Worm (Caenorhabditis elegans) whole organism, L2 larva: ENCODE results near the gene F53C3.6.

Experiments
- C34F6.9 ChIP-seq: fragments of 150-350 bp; optimal IDR thresholded peaks from 2 replicates; lab custom pipeline; 2014; ENCODE audit warnings: missing biosample characterization, missing genetic modification characterization
- F13H6.1 ChIP-seq: sonication (generic microtip); optimal IDR thresholded peaks from 2 replicates; lab custom pipeline; 2016; ENCODE audit warnings: missing genetic modification characterization, missing compliant biosample characterization
- R02D3.7 ChIP-seq: fragments of 150-350 bp; optimal IDR thresholded peaks from 2 replicates; lab custom pipeline; 2014; ENCODE audit warnings: missing biosample characterization, missing genetic modification characterization
- Y55F3AM.14 ChIP-seq: fragments of 200-800 bp; sonication (Bioruptor generic); optimal IDR thresholded peaks from 2 replicates; lab custom pipeline; 2018; ENCODE audit warnings: mild to moderate bottlenecking, missing genetic modification characterization, missing compliant biosample characterization
- ZK546.5 ChIP-seq: sonication (generic microtip); optimal IDR thresholded peaks from 2 replicates; lab custom pipeline; 2017; ENCODE audit warnings: missing biosample characterization, missing genetic modification characterization
- alr-1 ChIP-seq: fragments of 150-350 bp; optimal IDR thresholded peaks from 2 replicates; lab custom pipeline; 2014; ENCODE audit warnings: missing biosample characterization, missing genetic modification characterization
- aly-2 ChIP-seq: fragments of 150-350 bp; optimal IDR thresholded peaks from 2 replicates; lab custom pipeline; 2014; ENCODE audit warnings: missing biosample characterization, missing genetic modification characterization
- ama-1 ChIP-seq: fragments of 150-350 bp; optimal IDR thresholded peaks from 2 replicates; lab custom pipeline; 2018; ENCODE audit warnings: inconsistent platforms
- blmp-1 ChIP-seq: sonication (generic microtip); optimal IDR thresholded peaks from 2 replicates; lab custom pipeline; 2017; ENCODE audit warnings: missing genetic modification characterization, mild to moderate bottlenecking, missing compliant biosample characterization, antibody characterized with exemption, moderate library complexity; ENCODE audit not compliant: insufficient read depth
- ceh-16 ChIP-seq: fragments of 150-350 bp; optimal IDR thresholded peaks from 2 replicates; lab custom pipeline; 2014; ENCODE audit warnings: missing biosample characterization, missing genetic modification characterization
- crh-2 ChIP-seq: sonication (generic microtip); optimal IDR thresholded peaks from 2 replicates; lab custom pipeline; 2017; ENCODE audit warnings: missing biosample characterization, missing genetic modification characterization
- dmd-4 ChIP-seq: sonication (generic microtip); optimal IDR thresholded peaks from 2 replicates; lab custom pipeline; 2017; ENCODE audit warnings: missing biosample characterization, missing genetic modification characterization
- elt-1 ChIP-seq: fragments of 150-350 bp; optimal IDR thresholded peaks from 2 replicates; lab custom pipeline; 2014; ENCODE audit warnings: missing biosample characterization, missing genetic modification characterization
- fos-1 ChIP-seq: fragments of 150-350 bp; optimal IDR thresholded peaks from 2 replicates; lab custom pipeline; 2014; ENCODE audit warnings: missing biosample characterization, missing genetic modification characterization
- gmeb-1 ChIP-seq: fragments of 150-350 bp; optimal IDR thresholded peaks from 2 replicates; lab custom pipeline; 2014; ENCODE audit warnings: missing biosample characterization, missing genetic modification characterization
- lin-39 ChIP-seq: fragments of 150-350 bp; optimal IDR thresholded peaks from 2 replicates; lab custom pipeline; 2014; ENCODE audit warnings: missing biosample characterization, missing genetic modification reagents, missing genetic modification characterization
- lsy-2 ChIP-seq, 2 experiments: fragments of 150-350 bp in 1 of 2; sonication (generic microtip) in 1 of 2; optimal IDR thresholded peaks; 2 replicates each; lab custom pipeline; 2014 to 2017; ENCODE audit warnings: missing biosample characterization in 2 of 2, missing genetic modification characterization in 2 of 2
- mbf-1 ChIP-seq: sonication (generic microtip); optimal IDR thresholded peaks from 2 replicates; lab custom pipeline; 2017; ENCODE audit warnings: missing biosample characterization, missing genetic modification characterization
- mdl-1 ChIP-seq, 2 experiments: fragments of 150-350 bp in 1 of 2; sonication (generic microtip) in 1 of 2; optimal IDR thresholded peaks; 2 replicates each; lab custom pipeline; 2017; ENCODE audit warnings: missing biosample characterization in 2 of 2, missing genetic modification characterization in 2 of 2
- nhr-11 ChIP-seq: fragments of 150-350 bp; optimal IDR thresholded peaks from 2 replicates; lab custom pipeline; 2014; ENCODE audit warnings: missing biosample characterization, missing genetic modification characterization
- nhr-12 ChIP-seq: fragments of 150-350 bp; optimal IDR thresholded peaks from 2 replicates; lab custom pipeline; 2014; ENCODE audit warnings: missing biosample characterization, missing genetic modification characterization
- nhr-129 ChIP-seq: fragments of 150-350 bp; optimal IDR thresholded peaks from 2 replicates; lab custom pipeline; 2014; ENCODE audit warnings: missing biosample characterization, missing genetic modification characterization
- nhr-23 ChIP-seq: fragments of 150-350 bp; optimal IDR thresholded peaks from 2 replicates; lab custom pipeline; 2014; ENCODE audit warnings: missing biosample characterization, missing genetic modification reagents, missing genetic modification characterization
- nhr-25 ChIP-seq: fragments of 150-350 bp; sonication (generic microtip); optimal IDR thresholded peaks from 3 replicates; lab custom pipeline; 2014; ENCODE audit warnings: missing biosample characterization, missing genetic modification characterization
- nhr-6 ChIP-seq: fragments of 150-350 bp; optimal IDR thresholded peaks from 2 replicates; lab custom pipeline; 2014; ENCODE audit warnings: missing biosample characterization, missing genetic modification characterization
- nhr-77 ChIP-seq: fragments of 150-350 bp; optimal IDR thresholded peaks from 2 replicates; lab custom pipeline; 2014; ENCODE audit warnings: missing biosample characterization, missing genetic modification characterization
- peb-1 ChIP-seq: fragments of 150-350 bp; optimal IDR thresholded peaks from 2 replicates; lab custom pipeline; 2014; ENCODE audit warnings: missing biosample characterization, missing genetic modification characterization
- sem-4 ChIP-seq: fragments of 150-350 bp; optimal IDR thresholded peaks from 2 replicates; lab custom pipeline; 2014; ENCODE audit warnings: missing biosample characterization, missing genetic modification reagents, missing genetic modification characterization
- sma-9 ChIP-seq, 2 experiments: fragments of 150-350 bp in 1 of 2; sonication (generic microtip) in 1 of 2; optimal IDR thresholded peaks; 2 replicates each; lab custom pipeline; 2014 to 2016; ENCODE audit warnings: missing genetic modification characterization in 2 of 2, mild to moderate bottlenecking in 1 of 2, missing biosample characterization in 1 of 2, missing compliant biosample characterization in 1 of 2, missing genetic modification reagents in 1 of 2, moderate library complexity in 1 of 2
- snpc-4 ChIP-seq: fragments of 150-350 bp; optimal IDR thresholded peaks from 2 replicates; lab custom pipeline; 2014; ENCODE audit warnings: missing biosample characterization, missing genetic modification characterization
- unc-39 ChIP-seq: fragments of 150-350 bp; optimal IDR thresholded peaks from 2 replicates; lab custom pipeline; 2014; ENCODE audit warnings: missing biosample characterization, missing genetic modification characterization
- unc-55 ChIP-seq: fragments of 150-350 bp; sonication (generic microtip); optimal IDR thresholded peaks from 3 replicates; lab custom pipeline; 2014; ENCODE audit warnings: missing biosample characterization, missing genetic modification reagents, missing genetic modification characterization
- unc-62 ChIP-seq: fragments of 150-350 bp; optimal IDR thresholded peaks from 2 replicates; lab custom pipeline; 2014; ENCODE audit warnings: missing biosample characterization, missing genetic modification reagents, missing genetic modification characterization
- ztf-1 ChIP-seq: fragments of 200-800 bp; sonication (Bioruptor generic); conservative IDR thresholded peaks from 2 replicates; pipeline ENCODE4 v1.3.6; 2022; ENCODE audit warnings: missing genetic modification characterization, missing compliant biosample characterization
- ztf-11 ChIP-seq: sonication (generic microtip); optimal IDR thresholded peaks from 2 replicates; lab custom pipeline; 2017; ENCODE audit warnings: missing biosample characterization, missing genetic modification characterization

The F53C3.6 gene

ce11 chrII:3862053-3862452 lies 35.9 kb upstream of the F53C3.6 start:
- TF ChIP-seq elt-1 (tag; lab: Kevin White, UChicago) (peak; percentile 76), sma-9 (GFP tag; optimal IDR thresholded peaks at IDR 0.05; lab: Kevin White, UChicago) (no peak), sma-9 (tag; optimal IDR thresholded peaks at IDR 0.05; lab: Kevin White, UChicago) (no peak)

ce11 chrII:3864652-3865051 lies 33.3 kb upstream of the F53C3.6 start, which contains the start of gene nhr-261:
nhr-261 (minus strand) TSS chrII:3864752.
- TF ChIP-seq R02D3.7 (tag; lab: Kevin White, UChicago) (no peak), unc-62 (GFP tag; lab: Kevin White, UChicago) (no peak), aly-2 (tag; lab: Kevin White, UChicago) (no peak), unc-39 (tag; lab: Kevin White, UChicago) (no peak), ztf-1 (GFP tag; lab: Robert Waterston, UW) (no peak), ceh-16 (tag; lab: Kevin White, UChicago) (no peak), ama-1 (no peak), Y55F3AM.14 (GFP tag; lab: Kevin White, UChicago) (no peak)

ce11 chrII:3869601-3870000 lies 28.3 kb upstream of the F53C3.6 start, which contains the start of gene oac-10:
oac-10 (plus strand) TSS chrII:3869901.
- TF ChIP-seq blmp-1 (tag; lab: Kevin White, UChicago) (no peak), C34F6.9 (tag; lab: Kevin White, UChicago) (no peak), F13H6.1 (tag; lab: Kevin White, UChicago) (no peak), nhr-129 (tag; lab: Kevin White, UChicago) (no peak), nhr-23 (tag; lab: Kevin White, UChicago) (no peak), lin-39 (tag; lab: Kevin White, UChicago) (no peak), snpc-4 (tag; lab: Kevin White, UChicago) (no peak), gmeb-1 (tag; lab: Kevin White, UChicago) (no peak), nhr-6 (no peak), peb-1 (tag; lab: Kevin White, UChicago) (no peak), ZK546.5 (tag; lab: Kevin White, UChicago) (no peak), nhr-12 (no peak), crh-2 (tag; lab: Kevin White, UChicago) (no peak), mbf-1 (tag; lab: Kevin White, UChicago) (no peak), nhr-25 (tag; lab: Kevin White, UChicago) (no peak)
- TF ChIP-seq, all 48 proteins: peak for 0

ce11 chrII:3877127-3877526 lies 20.8 kb upstream of the F53C3.6 start, which contains the start of gene nep-3:
nep-3 (minus strand) TSS chrII:3877227.
- TF ChIP-seq lin-39 (tag; lab: Kevin White, UChicago): no peak
- no peak for TF ChIP-seq R02D3.7 (tag; lab: Kevin White, UChicago)
- TF ChIP-seq sem-4 (tag; lab: Kevin White, UChicago): no peak
- no peak for TF ChIP-seq crh-2 (tag; lab: Kevin White, UChicago)
- TF ChIP-seq ceh-16 (tag; lab: Kevin White, UChicago): no peak
- TF ChIP-seq dmd-4 (tag; lab: Kevin White, UChicago): no peak
- no peak for TF ChIP-seq fos-1 (tag; lab: Kevin White, UChicago)
- TF ChIP-seq unc-62 (GFP tag; lab: Kevin White, UChicago): no peak
- TF ChIP-seq ztf-11 (tag; lab: Kevin White, UChicago): no peak
- TF ChIP-seq peb-1 (tag; lab: Kevin White, UChicago): no peak
- TF ChIP-seq Y55F3AM.14 (GFP tag; lab: Kevin White, UChicago): no peak
- TF ChIP-seq, all 48 proteins: peak for 0

ce11 chrII:3877874-3878273 lies 20.1 kb upstream of the F53C3.6 start, which contains the start of gene sdz-7:
sdz-7 (minus strand) TSS chrII:3877974.
- no peak for TF ChIP-seq unc-55
- TF ChIP-seq alr-1 (tag; lab: Kevin White, UChicago): no peak
- TF ChIP-seq nhr-25 (tag; lab: Kevin White, UChicago): no peak
- no peak for TF ChIP-seq nhr-77 (tag; lab: Kevin White, UChicago)
- no peak for TF ChIP-seq ztf-11 (tag; lab: Kevin White, UChicago)
- TF ChIP-seq nhr-6: no peak
- no peak for TF ChIP-seq lin-39 (tag; lab: Kevin White, UChicago)
- no peak for TF ChIP-seq ZK546.5 (tag; lab: Kevin White, UChicago)
- no peak for TF ChIP-seq nhr-11 (tag; lab: Kevin White, UChicago)
- TF ChIP-seq R02D3.7 (tag; lab: Kevin White, UChicago): no peak
- no peak for TF ChIP-seq lsy-2 (tag; optimal IDR thresholded peaks at IDR 0.05; lab: Kevin White, UChicago)
- no peak for TF ChIP-seq ceh-16 (tag; lab: Kevin White, UChicago)
- TF ChIP-seq dmd-4 (tag; lab: Kevin White, UChicago): no peak
- no peak for TF ChIP-seq fos-1 (tag; lab: Kevin White, UChicago)
- no peak for TF ChIP-seq C34F6.9 (tag; lab: Kevin White, UChicago)
- TF ChIP-seq ztf-1 (GFP tag; lab: Robert Waterston, UW): no peak
- no peak for TF ChIP-seq mdl-1 (tag; optimal IDR thresholded peaks at IDR 0.05; lab: Kevin White, UChicago)
